Worm (Caenorhabditis elegans): Measurements from ENCODE around the gene C17B7.14.

DNA sequence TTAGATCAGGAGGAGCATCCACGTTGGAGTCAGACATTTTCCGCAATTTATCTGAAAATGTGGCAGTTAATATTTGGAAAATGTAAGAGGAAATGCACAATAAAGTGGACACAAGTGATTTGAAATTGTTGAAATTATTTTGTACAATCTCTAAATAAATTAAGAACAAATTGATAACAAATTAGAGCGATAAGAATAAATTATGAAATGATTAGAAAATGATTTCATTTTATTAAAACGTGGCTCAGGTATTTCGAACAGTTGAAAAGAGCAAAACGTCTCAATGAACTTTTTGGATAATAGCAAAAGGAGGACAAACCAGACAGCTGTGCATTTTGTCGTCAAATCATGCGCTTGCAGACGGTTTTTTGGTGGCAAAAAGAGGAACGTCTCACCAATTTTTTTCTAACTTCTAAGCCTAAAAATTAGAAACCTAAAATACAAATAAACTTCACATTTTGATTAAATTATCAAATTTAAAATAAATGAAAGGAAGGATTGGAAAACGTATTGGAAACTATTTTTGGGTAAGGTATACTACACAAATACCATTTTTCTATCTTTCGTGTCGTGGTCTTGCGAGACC, 26.2 kb upstream of the C17B7.14 start, which contains the start of gene fbxa-65:
- TF ChIP-seq nhr-12 (tag; optimal IDR thresholded peaks at IDR 0.05), result no peak
- TF ChIP-seq dmd-4 (tag; optimal IDR thresholded peaks at IDR 0.05), result no peak
- no peak for TF ChIP-seq nhr-25 (tag; optimal IDR thresholded peaks at IDR 0.05)
- TF ChIP-seq aly-2 (tag; optimal IDR thresholded peaks at IDR 0.05), result no peak
- TF ChIP-seq R02D3.7 (tag; optimal IDR thresholded peaks at IDR 0.05), result no peak
- TF ChIP-seq ZK546.5 (tag; optimal IDR thresholded peaks at IDR 0.05), result no peak
- TF ChIP-seq ama-1 (optimal IDR thresholded peaks at IDR 0.05), result no peak
- no peak for TF ChIP-seq unc-39 (tag; optimal IDR thresholded peaks at IDR 0.05)
- no peak for TF ChIP-seq ceh-82 (tag; optimal IDR thresholded peaks at IDR 0.05)
